Worm (Caenorhabditis elegans): ENCODE measurements around the gene srw-108.

DNA sequence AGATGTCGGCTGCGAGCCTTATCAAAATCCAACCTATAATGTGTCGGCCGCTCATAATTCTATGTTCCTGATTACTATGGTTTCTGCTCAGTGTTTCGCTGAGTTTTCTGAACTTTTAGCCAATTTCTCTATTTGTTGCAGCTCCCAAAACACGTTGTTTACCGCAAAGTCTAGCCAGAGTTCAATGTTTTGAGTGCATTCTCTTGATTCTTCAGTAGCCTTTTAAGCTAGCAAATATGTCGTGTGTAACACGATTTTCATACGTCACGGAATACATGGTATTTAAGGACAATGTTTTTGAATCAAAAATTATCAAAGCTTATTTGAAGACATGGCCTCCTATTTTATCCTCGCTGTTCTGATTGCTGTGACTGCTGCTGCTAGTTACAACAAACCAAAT, 22.5 kb upstream of the srw-108 start, which contains the start of gene srlf-19:
- TF ChIP-seq unc-39 (tag; optimal IDR thresholded peaks at IDR 0.05) (no peak), fos-1 (tag; optimal IDR thresholded peaks at IDR 0.05) (no peak), ztf-11 (tag; optimal IDR thresholded peaks at IDR 0.05) (no peak), nhr-77 (tag; optimal IDR thresholded peaks at IDR 0.05) (no peak), nhr-237 (tag; optimal IDR thresholded peaks at IDR 0.05) (no peak), mdl-1 (tag; optimal IDR thresholded peaks at IDR 0.05) (no peak), unc-62 (GFP tag; optimal IDR thresholded peaks at IDR 0.05) (no peak), lin-13 (GFP tag; optimal IDR thresholded peaks at IDR 0.05) (no peak), elt-1 (tag; optimal IDR thresholded peaks at IDR 0.05) (no peak)
